Worm (Caenorhabditis elegans): ENCODE results near the gene F58E2.2.

Gene F58E2.2

ce11 chrIV:3519352-3519751, 49.5 kb downstream of the F58E2.2 start:
- TF ChIP-seq nhr-90 (tag; optimal IDR thresholded peaks at IDR 0.05; ENCODE audit: poor library complexity) = peak; percentile 1
- peak; percentile 37 to 66 (median 53) for TF ChIP-seq ceh-82 (tag; optimal IDR thresholded peaks at IDR 0.05)
- TF ChIP-seq lin-14 (GFP tag; optimal IDR thresholded peaks at IDR 0.05) = peak; percentile 84
- no peak for TF ChIP-seq ceh-88 (GFP tag; IDR thresholded peaks at IDR 0.05)
- peak; percentile 32 for TF ChIP-seq nhr-19 (GFP tag; conservative IDR thresholded peaks at IDR 0.05)
- peak; percentile 63 for TF ChIP-seq tbx-2 (tag; optimal IDR thresholded peaks at IDR 0.05)
- TF ChIP-seq mep-1 (tag; optimal IDR thresholded peaks at IDR 0.05) = no peak
- peak; percentile 16 to 28 for TF ChIP-seq lin-35 (GFP tag; optimal IDR thresholded peaks at IDR 0.05)
- TF ChIP-seq ets-5 (GFP tag; IDR thresholded peaks at IDR 0.05) = no peak
- TF ChIP-seq nhr-20 (tag; optimal IDR thresholded peaks at IDR 0.05) = no peak
- no peak for TF ChIP-seq nhr-237 (tag; optimal IDR thresholded peaks at IDR 0.05)
- no peak for TF ChIP-seq C34B4.2 (tag; optimal IDR thresholded peaks at IDR 0.05)
- no peak for TF ChIP-seq unc-98 (GFP tag; IDR thresholded peaks at IDR 0.05)
- peak; percentile 63 for TF ChIP-seq unc-86 (tag; optimal IDR thresholded peaks at IDR 0.05)
- no peak for TF ChIP-seq irx-1 (tag; optimal IDR thresholded peaks at IDR 0.05)
- TF ChIP-seq efl-3 (GFP tag; optimal IDR thresholded peaks at IDR 0.05) = no peak
- no peak for TF ChIP-seq zag-1 (tag; optimal IDR thresholded peaks at IDR 0.05)
- TF ChIP-seq hlh-4 (tag; optimal IDR thresholded peaks at IDR 0.05) = no peak
- TF ChIP-seq lsy-2 (tag; optimal IDR thresholded peaks at IDR 0.05) = peak; percentile 31 to 60
- no peak for TF ChIP-seq sox-4 (tag; optimal IDR thresholded peaks at IDR 0.05)
- TF ChIP-seq isw-1 (GFP tag; IDR thresholded peaks at IDR 0.05) = peak; percentile 54
- no peak for TF ChIP-seq C16A3.4 (tag; optimal IDR thresholded peaks at IDR 0.05)
- TF ChIP-seq lin-15B (tag; optimal IDR thresholded peaks at IDR 0.05) = no peak
- peak; percentile 88 for TF ChIP-seq snpc-4 (tag; optimal IDR thresholded peaks at IDR 0.05)
- TF ChIP-seq aly-2 (tag; optimal IDR thresholded peaks at IDR 0.05) = no peak
- TF ChIP-seq skn-1 (tag; optimal IDR thresholded peaks at IDR 0.05) = no peak
- TF ChIP-seq sup-37 (GFP tag; optimal IDR thresholded peaks at IDR 0.05) = no peak
- no peak for TF ChIP-seq vab-15 (tag; optimal IDR thresholded peaks at IDR 0.05)
- TF ChIP-seq tlp-1 (tag; optimal IDR thresholded peaks at IDR 0.05) = no peak
- TF ChIP-seq ama-1 (optimal IDR thresholded peaks at IDR 0.05) = no peak
- peak; percentile 8 for TF ChIP-seq fkh-10 (GFP tag; optimal IDR thresholded peaks at IDR 0.05)
- no peak for TF ChIP-seq ceh-63 (GFP tag; optimal IDR thresholded peaks at IDR 0.05)
- TF ChIP-seq unc-62 (GFP tag; optimal IDR thresholded peaks at IDR 0.05) = no peak
- no peak for TF ChIP-seq unc-30 (tag; optimal IDR thresholded peaks at IDR 0.05)
- no peak for TF ChIP-seq nhr-84 (tag; optimal IDR thresholded peaks at IDR 0.05)
- TF ChIP-seq zip-4 (GFP tag; optimal IDR thresholded peaks at IDR 0.05) = no peak
- no peak for TF ChIP-seq nhr-28 (tag; optimal IDR thresholded peaks at IDR 0.05)
- TF ChIP-seq mab-9 (GFP tag; IDR thresholded peaks at IDR 0.05) = no peak
- TF ChIP-seq fos-1 (tag; optimal IDR thresholded peaks at IDR 0.05) = no peak
- TF ChIP-seq nhr-47 (tag; optimal IDR thresholded peaks at IDR 0.05) = peak; percentile 74
- TF ChIP-seq alr-1 (tag; optimal IDR thresholded peaks at IDR 0.05; ENCODE audit: borderline replicate concordance) = no peak
- peak; percentile 4 for TF ChIP-seq F16B12.6 (tag; optimal IDR thresholded peaks at IDR 0.05)
- TF ChIP-seq nhr-85 (tag) = no peak
- no peak for TF ChIP-seq C04F5.9 (tag; optimal IDR thresholded peaks at IDR 0.05)
- TF ChIP-seq elt-3 (tag; optimal IDR thresholded peaks at IDR 0.05) = no peak
- peak; percentile 48 for TF ChIP-seq xbp-1 (tag; optimal IDR thresholded peaks at IDR 0.05)
- no peak for TF ChIP-seq ces-1 (GFP tag; optimal IDR thresholded peaks at IDR 0.05)
- TF ChIP-seq elt-2 (tag; optimal IDR thresholded peaks at IDR 0.05) = no peak
- TF ChIP-seq mef-2 (tag; optimal IDR thresholded peaks at IDR 0.05) = no peak
- TF ChIP-seq ceh-8 (GFP tag; optimal IDR thresholded peaks at IDR 0.05) = peak; percentile 0
- TF ChIP-seq hlh-17 (GFP tag; optimal IDR thresholded peaks at IDR 0.05; ENCODE audit: borderline replicate concordance) = no peak
- TF ChIP-seq mdl-1 (tag; optimal IDR thresholded peaks at IDR 0.05) = peak in 1 of 2 experiments; percentile 41
- TF ChIP-seq nhr-77 (tag; optimal IDR thresholded peaks at IDR 0.05) = no peak
- TF ChIP-seq swsn-7 (tag; optimal IDR thresholded peaks at IDR 0.05) = peak; percentile 76
- TF ChIP-seq grh-1 (GFP tag; IDR thresholded peaks at IDR 0.05) = no peak
